Worm (Caenorhabditis elegans) whole organism, L1 larva: ENCODE data around the gene twk-16.

Source experiments
- C16A3.4 ChIP-seq: fragments of 150-350 bp; optimal IDR thresholded peaks from 2 replicates; lab custom pipeline; 2014; ENCODE audit warnings: missing biosample characterization, missing genetic modification characterization
- alr-1 ChIP-seq: fragments of 200-800 bp; sonication (Bioruptor generic); optimal IDR thresholded peaks from 2 replicates; lab custom pipeline; 2018; ENCODE audit warnings: borderline replicate concordance, mild to moderate bottlenecking, missing genetic modification characterization, missing compliant biosample characterization
- ceh-63 ChIP-seq: fragments of 200-800 bp; sonication (Bioruptor generic); optimal IDR thresholded peaks from 2 replicates; lab custom pipeline; 2018; ENCODE audit warnings: mild to moderate bottlenecking, missing genetic modification characterization, missing compliant biosample characterization
- ceh-8 ChIP-seq: fragments of 200-800 bp; sonication (Bioruptor generic); optimal IDR thresholded peaks from 2 replicates; lab custom pipeline; 2018; ENCODE audit warnings: mild to moderate bottlenecking, missing genetic modification characterization, moderate library complexity, missing compliant biosample characterization
- ceh-82 ChIP-seq, 3 experiments: fragments of 150-350 bp in 1 of 3; sonication (generic microtip) in 2 of 3; optimal IDR thresholded peaks; 2 replicates each; lab custom pipeline; 2014 to 2017; ENCODE audit warnings: missing biosample characterization in 3 of 3, missing genetic modification characterization in 3 of 3
- ceh-88 ChIP-seq: fragments of 200-800 bp; sonication (Bioruptor generic); IDR thresholded peaks from 2 replicates; pipeline ENCODE4 v1.3.6; 2022; ENCODE audit warnings: missing genetic modification characterization, missing compliant biosample characterization
- ceh-90 ChIP-seq: sonication (generic microtip); optimal IDR thresholded peaks from 2 replicates; lab custom pipeline; 2016; ENCODE audit warnings: missing genetic modification characterization, missing compliant biosample characterization
- ces-1 ChIP-seq: fragments of 150-350 bp; optimal IDR thresholded peaks from 2 replicates; lab custom pipeline; 2014; ENCODE audit warnings: missing biosample characterization, missing genetic modification reagents, missing genetic modification characterization
- efl-1 ChIP-seq, 4 experiments: fragments of 150-350 bp; optimal IDR thresholded peaks in 3 of 4; peaks in 1 of 4; 1 replicate in 1 of 4; 2 replicates in 3 of 4; lab custom pipeline; 2014; ENCODE audit warnings: missing biosample characterization in 2 of 4, missing genetic modification characterization in 2 of 4, missing genetic modification reagents in 2 of 4
- egl-27 ChIP-seq, 2 experiments: fragments of 150-350 bp in 1 of 2; sonication (generic microtip); optimal IDR thresholded peaks; 3 replicates each; lab custom pipeline; 2017 to 2018; ENCODE audit warnings: missing biosample characterization in 2 of 2, missing genetic modification characterization in 2 of 2, missing genetic modification reagents in 2 of 2
- elt-2 ChIP-seq: sonication (generic microtip); optimal IDR thresholded peaks from 2 replicates; lab custom pipeline; 2016; ENCODE audit warnings: missing genetic modification characterization, mild to moderate bottlenecking, inconsistent platforms, missing compliant biosample characterization, missing genetic modification reagents
- ets-5 ChIP-seq: fragments of 200-800 bp; sonication (Bioruptor generic); IDR thresholded peaks from 2 replicates; pipeline ENCODE4 v1.3.6; 2022; ENCODE audit warnings: missing genetic modification characterization, missing compliant biosample characterization
- fkh-10 ChIP-seq: sonication (generic microtip); optimal IDR thresholded peaks from 2 replicates; lab custom pipeline; 2017; ENCODE audit warnings: missing biosample characterization, missing genetic modification reagents, missing genetic modification characterization
- grh-1 ChIP-seq: fragments of 200-800 bp; sonication (Bioruptor generic); IDR thresholded peaks from 2 replicates; pipeline ENCODE4 v1.3.6; 2022; ENCODE audit warnings: missing genetic modification reagents, missing genetic modification characterization, missing compliant biosample characterization
- hlh-17 ChIP-seq: fragments of 200-800 bp; sonication (Bioruptor generic); optimal IDR thresholded peaks from 2 replicates; lab custom pipeline; 2018; ENCODE audit warnings: missing genetic modification characterization, mild to moderate bottlenecking, missing compliant biosample characterization, moderate library complexity, borderline replicate concordance
- hlh-4 ChIP-seq: sonication (generic microtip); optimal IDR thresholded peaks from 2 replicates; lab custom pipeline; 2016; ENCODE audit warnings: mild to moderate bottlenecking, missing genetic modification characterization, missing compliant biosample characterization
- irx-1 ChIP-seq: sonication (generic microtip); optimal IDR thresholded peaks from 2 replicates; lab custom pipeline; 2016; ENCODE audit warnings: missing genetic modification characterization, missing compliant biosample characterization
- jun-1 ChIP-seq: fragments of 150-350 bp; optimal IDR thresholded peaks from 2 replicates; lab custom pipeline; 2014; ENCODE audit warnings: missing biosample characterization, missing genetic modification reagents, missing genetic modification characterization
- lin-13 ChIP-seq: fragments of 150-350 bp; optimal IDR thresholded peaks from 2 replicates; lab custom pipeline; 2014; ENCODE audit warnings: missing biosample characterization, missing genetic modification reagents, missing genetic modification characterization
- lin-14 ChIP-seq: fragments of 200-800 bp; sonication (Bioruptor generic); optimal IDR thresholded peaks from 2 replicates; lab custom pipeline; 2018; ENCODE audit warnings: mild to moderate bottlenecking, missing genetic modification characterization, moderate library complexity, missing compliant biosample characterization
- lir-3 ChIP-seq: sonication (generic microtip); optimal IDR thresholded peaks from 2 replicates; lab custom pipeline; 2016; ENCODE audit warnings: mild to moderate bottlenecking, missing genetic modification characterization, moderate library complexity, missing compliant biosample characterization; ENCODE audit not compliant: poor library complexity
- lsy-2 ChIP-seq, 2 experiments: fragments of 150-350 bp; optimal IDR thresholded peaks; 2 replicates each; lab custom pipeline; 2014; ENCODE audit warnings: missing biosample characterization in 2 of 2, missing genetic modification characterization in 2 of 2
- mdl-1 ChIP-seq, 2 experiments: fragments of 150-350 bp; optimal IDR thresholded peaks; 2 replicates each; lab custom pipeline; 2014 to 2017; ENCODE audit warnings: missing biosample characterization in 2 of 2, missing genetic modification characterization in 2 of 2, inconsistent platforms in 1 of 2
- mep-1 ChIP-seq: fragments of 150-350 bp; optimal IDR thresholded peaks from 2 replicates; lab custom pipeline; 2014; ENCODE audit warnings: missing biosample characterization, missing genetic modification characterization
- nhr-11 ChIP-seq: fragments of 150-350 bp; optimal IDR thresholded peaks from 2 replicates; lab custom pipeline; 2014; ENCODE audit warnings: missing biosample characterization, missing genetic modification characterization
- nhr-19 ChIP-seq: fragments of 200-800 bp; sonication (Bioruptor generic); conservative IDR thresholded peaks from 2 replicates; pipeline ENCODE4 v1.3.6; 2022; ENCODE audit warnings: missing genetic modification characterization, missing compliant biosample characterization
- nhr-20 ChIP-seq: sonication (generic microtip); optimal IDR thresholded peaks from 2 replicates; lab custom pipeline; 2016; ENCODE audit warnings: mild to moderate bottlenecking, missing genetic modification characterization, missing compliant biosample characterization
- nhr-237 ChIP-seq: fragments of 150-350 bp; optimal IDR thresholded peaks from 2 replicates; lab custom pipeline; 2014; ENCODE audit warnings: missing biosample characterization, missing genetic modification characterization
- nhr-28 ChIP-seq: fragments of 150-350 bp; optimal IDR thresholded peaks from 2 replicates; lab custom pipeline; 2014; ENCODE audit warnings: missing biosample characterization, missing genetic modification characterization
- nhr-84 ChIP-seq: sonication (generic microtip); optimal IDR thresholded peaks from 2 replicates; lab custom pipeline; 2017; ENCODE audit warnings: missing biosample characterization, missing genetic modification characterization
- nhr-90 ChIP-seq: sonication (generic microtip); optimal IDR thresholded peaks from 2 replicates; lab custom pipeline; 2016; ENCODE audit warnings: mild to moderate bottlenecking, missing genetic modification characterization, missing compliant biosample characterization; ENCODE audit not compliant: poor library complexity
- pax-3 ChIP-seq: fragments of 200-800 bp; sonication (Bioruptor generic); optimal IDR thresholded peaks from 2 replicates; lab custom pipeline; 2018; ENCODE audit warnings: mild to moderate bottlenecking, missing genetic modification characterization, moderate library complexity, missing compliant biosample characterization
- pqm-1 ChIP-seq: sonication (generic microtip); optimal IDR thresholded peaks from 3 replicates; lab custom pipeline; 2017; ENCODE audit warnings: missing biosample characterization, missing genetic modification characterization
- skn-1 ChIP-seq: fragments of 150-350 bp; optimal IDR thresholded peaks from 2 replicates; lab custom pipeline; 2014; ENCODE audit warnings: missing biosample characterization, missing genetic modification characterization
- snpc-4 ChIP-seq: fragments of 150-350 bp; optimal IDR thresholded peaks from 2 replicates; lab custom pipeline; 2014; ENCODE audit warnings: missing biosample characterization, missing genetic modification characterization
- snu-23 ChIP-seq: sonication (generic microtip); optimal IDR thresholded peaks from 2 replicates; lab custom pipeline; 2016; ENCODE audit warnings: missing genetic modification characterization, missing compliant biosample characterization
- tbx-2 ChIP-seq: sonication (generic microtip); optimal IDR thresholded peaks from 2 replicates; lab custom pipeline; 2016; ENCODE audit warnings: missing genetic modification characterization, missing compliant biosample characterization
- tlp-1 ChIP-seq: fragments of 150-350 bp; optimal IDR thresholded peaks from 2 replicates; lab custom pipeline; 2014; ENCODE audit warnings: missing biosample characterization, missing genetic modification characterization
- unc-130 ChIP-seq: fragments of 150-350 bp; optimal IDR thresholded peaks from 2 replicates; lab custom pipeline; 2017; ENCODE audit warnings: missing biosample characterization, missing genetic modification characterization, inconsistent platforms
- unc-86 ChIP-seq: sonication (generic microtip); optimal IDR thresholded peaks from 2 replicates; lab custom pipeline; 2016; ENCODE audit warnings: missing genetic modification characterization, missing compliant biosample characterization
- xbp-1 ChIP-seq: sonication (generic microtip); optimal IDR thresholded peaks from 2 replicates; lab custom pipeline; 2016; ENCODE audit warnings: missing genetic modification characterization, missing compliant biosample characterization
- zag-1 ChIP-seq: fragments of 150-350 bp; optimal IDR thresholded peaks from 2 replicates; lab custom pipeline; 2014; ENCODE audit warnings: missing biosample characterization, missing genetic modification characterization
- ztf-11 ChIP-seq, 2 experiments: sonication (generic microtip); optimal IDR thresholded peaks; 2 replicates each; lab custom pipeline; 2016 to 2017; ENCODE audit warnings: missing genetic modification characterization in 2 of 2, missing biosample characterization in 1 of 2, missing compliant biosample characterization in 1 of 2
- ztf-4 ChIP-seq: fragments of 150-350 bp; optimal IDR thresholded peaks from 2 replicates; lab custom pipeline; 2014; ENCODE audit warnings: missing biosample characterization, missing genetic modification characterization

The twk-16 gene

ce11 chrX:3127626-3128142, 46.8 kb downstream of the twk-16 start (continued):
- TF ChIP-seq lsy-2 (tag; optimal IDR thresholded peaks at IDR 0.05; lab: Kevin White, UChicago) (peak; percentile 72 to 91), ceh-8 (GFP tag; lab: Kevin White, UChicago) (peak; percentile 76), mep-1 (tag; lab: Kevin White, UChicago) (peak; percentile 85), ceh-82 (tag; optimal IDR thresholded peaks at IDR 0.05; lab: Kevin White, UChicago) (peak; percentile 86 to 92 (median 87)), xbp-1 (tag; lab: Kevin White, UChicago) (peak; percentile 84), jun-1 (peak; percentile 96), pax-3 (peak; percentile 75), nhr-11 (tag; lab: Kevin White, UChicago) (peak; percentile 12), unc-86 (tag; lab: Kevin White, UChicago) (peak; percentile 91), mdl-1 (tag; optimal IDR thresholded peaks at IDR 0.05; lab: Kevin White, UChicago) (peak in 1 of 2 experiments; percentile 91), tbx-2 (tag; lab: Kevin White, UChicago) (peak; percentile 93), nhr-19 (GFP tag; lab: Robert Waterston, UW) (peak; percentile 85), nhr-90 (tag; lab: Kevin White, UChicago) (peak; percentile 86), snpc-4 (tag; lab: Kevin White, UChicago) (peak; percentile 18), elt-2 (tag; lab: Kevin White, UChicago) (peak; percentile 60), unc-130 (tag; lab: Kevin White, UChicago) (peak; percentile 82), lir-3 (tag; lab: Kevin White, UChicago) (peak; percentile 89), efl-1 (optimal IDR thresholded peaks at IDR 0.05; lab: Kevin White, UChicago) (peak; percentile 64 to 72), efl-1 (GFP tag; optimal IDR thresholded peaks at IDR 0.05 in 1 of 2; lab: Kevin White, UChicago) (peak; percentile 34 to 93), grh-1 (GFP tag; lab: Robert Waterston, UW) (0 out of 2 replicates have a peak, but pooled peaks have one; percentile 48), ceh-88 (GFP tag; lab: Robert Waterston, UW) (peak; percentile 38; the same call in 1 of the 2 replicates), snu-23 (peak; percentile 98), nhr-84 (no peak), ztf-11 (tag; optimal IDR thresholded peaks at IDR 0.05; lab: Kevin White, UChicago) (peak in 1 of 2 experiments; percentile 80), lin-13 (GFP tag; lab: Kevin White, UChicago) (peak; percentile 88), hlh-4 (tag; lab: Kevin White, UChicago) (no peak), ceh-90 (tag; lab: Kevin White, UChicago) (no peak), ceh-63 (GFP tag; lab: Kevin White, UChicago) (no peak), alr-1 (tag; lab: Kevin White, UChicago) (no peak), C16A3.4 (tag; lab: Kevin White, UChicago) (peak; percentile 95), egl-27 (tag; optimal IDR thresholded peaks at IDR 0.05; lab: Kevin White, UChicago) (peak; percentile 85 to 90), lin-14 (GFP tag; lab: Kevin White, UChicago) (peak; percentile 99), pqm-1 (tag; lab: Kevin White, UChicago) (peak; percentile 73), tlp-1 (no peak), ztf-4 (tag; lab: Kevin White, UChicago) (peak; percentile 80), hlh-17 (GFP tag; lab: Kevin White, UChicago) (no peak), nhr-28 (tag; lab: Kevin White, UChicago) (no peak), zag-1 (tag; lab: Kevin White, UChicago) (peak; percentile 87), ces-1 (GFP tag; lab: Kevin White, UChicago) (peak; percentile 75), nhr-237 (tag; lab: Kevin White, UChicago) (peak; percentile 88), fkh-10 (GFP tag; lab: Kevin White, UChicago) (peak; percentile 92), nhr-20 (tag; lab: Kevin White, UChicago) (peak; percentile 95), skn-1 (tag; lab: Kevin White, UChicago) (peak; percentile 79), ets-5 (no peak), irx-1 (tag; lab: Kevin White, UChicago) (peak; percentile 69)
